Fruit fly (Drosophila melanogaster) ovary, adult (tissue): ENCODE results near the gene spz3.
"Not testable (repeated sequence)": the region's sequence is repeated elsewhere in the genome, so short reads cannot be mapped to it uniquely, and the experiment has no call there.

ENCODE experiments used
- CG17801 ChIP-seq: fragments of 200-800 bp; optimal IDR thresholded peaks from 2 replicates; lab custom pipeline; 2019; ENCODE audit warnings: missing biosample characterization, mild to moderate bottlenecking, missing genetic modification characterization, moderate library complexity; ENCODE audit not compliant: partially characterized antibody

spz3 gene

dm6 chr2L:7861733-7862132 is 17.6 kb downstream of the spz3 start:
- TF ChIP-seq CG17801 (GFP tag; lab: Kevin White, UChicago), result no peak

DNA sequence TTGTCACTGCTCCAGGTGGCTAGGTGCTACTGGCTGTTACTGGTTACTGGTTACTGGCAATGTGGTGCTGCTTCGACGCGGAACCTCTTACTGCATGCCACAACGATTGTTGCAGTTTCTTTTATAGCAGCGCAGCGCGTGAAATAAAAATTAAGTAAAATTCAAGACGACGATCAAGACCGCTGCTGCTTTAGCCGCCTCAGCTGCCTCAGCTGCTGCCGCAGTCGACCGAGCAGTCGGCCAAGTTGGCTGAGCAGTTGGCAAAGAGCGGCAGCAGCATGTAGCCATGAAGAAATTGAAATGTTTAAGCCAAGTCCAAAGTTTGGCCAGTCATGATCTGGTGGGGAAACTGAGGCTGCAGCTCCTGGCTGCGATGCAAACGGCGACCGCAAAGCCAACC is 18.6 kb downstream of the spz3 start, which contains the start of gene TwdlE:
Gene TwdlE, minus strand, starts transcription at position 101 of the 400 bp plus-strand sequence.
- TF ChIP-seq CG17801 (GFP tag; lab: Kevin White, UChicago), result no peak

DNA sequence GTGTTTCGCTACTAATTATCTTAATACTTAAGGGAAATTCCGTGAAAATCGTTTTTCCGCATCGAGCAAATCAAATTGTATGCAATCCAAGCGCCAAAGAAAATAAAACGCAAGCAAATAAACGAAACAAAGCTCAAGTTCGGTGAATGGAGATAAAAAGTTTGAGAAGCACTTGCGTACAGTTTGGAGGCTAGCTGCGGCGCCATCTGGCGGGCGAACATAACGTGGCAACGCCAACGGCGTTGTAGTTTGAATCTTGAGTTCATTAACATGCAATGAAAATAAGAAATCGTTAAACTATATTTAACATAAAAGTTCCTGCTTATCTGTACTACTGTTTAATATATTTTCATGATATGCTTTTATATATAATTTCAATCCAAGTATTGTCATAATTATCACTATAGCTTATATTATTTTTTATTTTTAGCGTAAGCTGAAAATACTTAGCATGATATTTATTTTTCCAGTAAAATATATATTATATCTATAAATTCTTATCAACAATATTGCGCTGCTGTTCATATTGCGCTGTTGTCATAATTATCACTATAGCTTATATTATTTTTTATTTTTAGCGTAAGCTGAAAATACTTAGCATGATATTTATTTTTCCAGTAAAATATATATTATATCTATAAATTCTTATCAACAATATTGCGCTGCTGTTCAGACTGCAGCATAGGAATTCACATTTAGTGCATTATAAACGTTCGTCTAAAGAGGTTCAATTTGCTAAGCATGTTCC is 22.8 kb downstream of the spz3 start, which contains the start of gene lectin-28C:
Gene lectin-28C, plus strand, starts transcription at position 698 of the 748 bp plus-strand sequence.
- TF ChIP-seq CG17801 (GFP tag; lab: Kevin White, UChicago), result not testable (repeated sequence)

DNA sequence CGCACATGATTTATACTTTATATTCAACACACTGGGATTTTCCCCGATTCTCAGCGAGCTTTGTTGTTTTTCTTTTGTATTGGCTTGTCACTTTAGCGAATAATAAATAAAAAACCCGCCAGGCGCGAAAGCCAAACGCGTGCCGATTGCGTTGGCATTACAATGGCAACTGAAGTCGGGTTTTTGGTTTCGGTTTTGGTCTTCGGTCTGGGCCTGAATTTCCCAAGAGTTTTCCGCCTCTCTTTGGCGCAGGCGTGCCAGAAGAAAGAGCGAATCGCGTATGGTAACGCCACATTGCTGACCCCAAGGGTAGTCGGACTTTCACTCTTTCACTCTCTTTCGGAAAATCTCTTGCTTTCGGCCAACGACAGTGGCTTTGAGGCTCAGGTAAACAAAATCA is 24.2 kb downstream of the spz3 start, which contains the start of gene CG14535:
Gene CG14535, minus strand, starts transcription at position 368 of the 400 bp plus-strand sequence.
- no peak for TF ChIP-seq CG17801 (GFP tag; lab: Kevin White, UChicago)

dm6 chr2L:7851609-7852008 is 27.7 kb downstream of the spz3 start:
- TF ChIP-seq CG17801 (GFP tag; lab: Kevin White, UChicago), result no peak

DNA sequence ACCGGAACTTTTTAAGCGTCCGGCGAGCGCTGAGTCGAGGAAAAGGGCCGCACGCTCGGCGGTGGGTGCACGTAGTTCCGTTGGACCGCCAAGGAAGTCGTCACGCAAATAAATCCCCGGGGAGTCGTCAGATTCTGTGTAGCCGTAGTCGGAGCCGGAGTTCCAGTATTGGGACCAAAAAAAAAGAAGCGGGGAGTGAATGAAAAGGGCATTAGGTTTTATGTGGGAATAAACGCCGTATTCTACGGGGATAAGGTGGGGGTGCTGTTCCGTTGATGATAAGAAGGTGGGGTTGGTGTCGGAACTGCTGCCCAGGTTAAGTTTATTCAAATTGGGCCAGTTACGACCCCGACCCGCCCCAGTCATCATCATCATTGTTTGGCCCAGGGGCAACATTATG is 28.9 kb downstream of the spz3 start:
- no peak for TF ChIP-seq CG17801 (GFP tag; lab: Kevin White, UChicago)

DNA sequence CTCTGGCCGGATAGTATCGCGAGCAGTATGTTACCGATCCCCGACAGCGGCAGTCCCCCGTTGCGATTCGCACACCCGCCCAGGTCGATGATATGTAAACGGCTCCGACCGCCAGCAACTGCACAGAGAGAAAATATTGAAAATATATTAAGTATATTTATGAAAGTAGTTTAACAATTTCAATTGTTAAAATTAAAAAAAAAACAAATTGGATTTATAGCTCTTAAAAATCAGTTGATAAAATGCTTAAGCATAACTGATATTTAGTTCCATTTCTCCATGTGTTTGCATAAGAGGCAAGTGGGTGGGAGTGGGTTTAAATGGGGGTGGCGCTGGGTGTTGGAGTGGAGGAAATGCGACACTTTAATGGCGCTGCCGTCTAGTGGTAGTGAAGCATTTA is 29.9 kb downstream of the spz3 start:
- TF ChIP-seq CG17801 (GFP tag; lab: Kevin White, UChicago), result no peak

DNA sequence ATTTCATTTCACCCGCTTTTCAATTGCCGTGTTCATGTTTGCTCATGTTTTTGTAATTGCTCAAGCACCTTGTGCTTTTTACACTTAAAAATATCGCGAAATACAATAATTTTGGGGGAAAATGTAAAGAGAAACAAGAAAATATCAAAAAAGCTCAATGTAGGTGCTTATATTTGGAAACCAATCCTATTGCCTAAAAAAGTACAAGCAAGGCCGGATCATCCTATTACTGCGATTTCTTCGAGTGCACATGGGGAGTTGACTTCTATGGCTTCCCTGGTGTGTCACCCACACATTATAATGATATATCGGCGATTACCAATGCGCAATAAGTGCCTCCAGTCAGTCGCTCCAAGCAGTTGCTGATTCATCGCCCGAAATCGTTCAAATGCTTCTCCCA is 38.1 kb downstream of the spz3 start:
- TF ChIP-seq CG17801 (GFP tag; lab: Kevin White, UChicago), result no peak

dm6 chr2L:7840152-7840551 is 39.2 kb downstream of the spz3 start, which contains the start of gene CG14537:
Gene CG14537 (plus strand): TSS chr2L:7840452.
- no peak for TF ChIP-seq CG17801 (GFP tag; lab: Kevin White, UChicago)

DNA sequence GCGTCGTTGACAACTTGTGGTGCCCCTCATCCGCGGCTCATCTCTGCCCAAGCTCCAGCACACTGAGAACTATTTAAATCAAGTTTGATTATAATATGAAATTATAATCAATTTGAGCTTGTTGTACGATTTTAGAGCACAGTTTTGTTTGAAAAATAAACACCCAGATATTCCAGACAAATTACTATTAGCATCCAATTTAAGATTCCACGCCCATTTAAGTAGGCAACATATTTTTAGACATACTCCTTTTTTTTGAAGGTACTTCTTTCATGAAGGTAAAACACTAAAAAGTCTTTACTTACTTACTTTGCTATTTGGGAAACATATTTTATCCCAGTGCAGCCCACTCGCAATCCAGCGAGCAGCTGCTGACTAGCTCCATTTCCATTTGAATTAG is 41.3 kb downstream of the spz3 start:
- TF ChIP-seq CG17801 (GFP tag; lab: Kevin White, UChicago), result no peak

DNA sequence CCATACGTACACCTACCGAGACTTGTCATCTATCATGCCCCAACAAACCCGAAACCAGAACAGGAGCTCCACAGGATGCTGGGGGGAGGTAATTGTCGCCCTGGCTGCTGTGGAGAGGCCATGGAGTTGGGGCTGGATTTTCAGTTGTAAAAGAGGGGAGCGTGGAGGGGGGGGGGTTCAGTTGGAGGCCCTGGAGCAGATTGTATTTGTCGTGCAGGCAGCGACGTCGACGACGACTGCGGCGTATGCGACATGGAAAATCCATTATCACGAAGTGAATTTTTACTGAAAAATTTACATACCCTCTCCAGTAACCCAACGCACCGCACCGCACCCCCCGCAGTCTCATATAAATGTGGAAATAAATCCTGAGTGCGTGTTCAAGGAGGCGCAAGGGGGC is 45.7 kb downstream of the spz3 start:
- no peak for TF ChIP-seq CG17801 (GFP tag; lab: Kevin White, UChicago)

dm6 chr2L:7833238-7833637 is 46.1 kb downstream of the spz3 start:
- no peak for TF ChIP-seq CG17801 (GFP tag; lab: Kevin White, UChicago)

dm6 chr2L:7828901-7829300 is 50.5 kb downstream of the spz3 start:
- no peak for TF ChIP-seq CG17801 (GFP tag; lab: Kevin White, UChicago)

dm6 chr2L:7828231-7828630 is 51.1 kb downstream of the spz3 start:
- TF ChIP-seq CG17801 (GFP tag; lab: Kevin White, UChicago), result peak; percentile 9

- peak; percentile 81 for TF ChIP-seq CG17801 (GFP tag; lab: Kevin White, UChicago)
These were observed 52.0 kb downstream of the spz3 start, which contains the start of the genes Rack1 and mts for dm6 chr2L:7827045-7828004. Gene Rack1 (minus strand): TSS chr2L:7827315. Gene mts (plus strand): TSS chr2L:7827650.
